ENCODE assay signal across 4 fruit fly cellular contexts in genomic region chr3R:31250426-31251034, dm6.
TF ChIP-seq lines count a peak whose summit lies in the region.

No protein-coding gene starts in this region.

- no peak for TF ChIP-seq CTCF in whole organism, embryonic (GFP tag; optimal IDR thresholded peaks at IDR 0.05; lab: Kevin White, UChicago)

TF ChIP-seq in whole organism, adult, 20 proteins besides CTCF, POLR2A, EP300 and RAD21:
- peak; percentile 79 for TF ChIP-seq CG7101 (tag; optimal IDR thresholded peaks at IDR 0.05; lab: Kevin White, UChicago)
- TF ChIP-seq tj (GFP tag; optimal IDR thresholded peaks at IDR 0.05; lab: Kevin White, UChicago), result peak; percentile 38
- peak; percentile 23 for TF ChIP-seq Hr96 (GFP tag; optimal IDR thresholded peaks at IDR 0.05; lab: Kevin White, UChicago)
- TF ChIP-seq kay (GFP tag; lab: Kevin White, UChicago; ENCODE audit: borderline replicate concordance), result no peak
- peak; percentile 69 for TF ChIP-seq CG12768 (GFP tag; optimal IDR thresholded peaks at IDR 0.05; lab: Kevin White, UChicago)
- TF ChIP-seq CG14711 (tag; optimal IDR thresholded peaks at IDR 0.05; lab: Kevin White, UChicago), result peak; percentile 68
- peak; percentile 45 for TF ChIP-seq CG7045 (GFP tag; optimal IDR thresholded peaks at IDR 0.05; lab: Kevin White, UChicago)
- peak; percentile 26 for TF ChIP-seq pad (GFP tag; optimal IDR thresholded peaks at IDR 0.05; lab: Kevin White, UChicago)
- peak; percentile 67 for TF ChIP-seq CG5204 (GFP tag; optimal IDR thresholded peaks at IDR 0.05; lab: Kevin White, UChicago)
- peak; percentile 84 for TF ChIP-seq CG33017 (tag; optimal IDR thresholded peaks at IDR 0.05; lab: Kevin White, UChicago)
- TF ChIP-seq Crg-1 (GFP tag; optimal IDR thresholded peaks at IDR 0.05; lab: Kevin White, UChicago), result no peak
- TF ChIP-seq cnc (optimal IDR thresholded peaks at IDR 0.05; lab: Kevin White, UChicago), result no peak
- TF ChIP-seq CG1620 (GFP tag; optimal IDR thresholded peaks at IDR 0.05; lab: Kevin White, UChicago), result no peak
- peak; percentile 70 for TF ChIP-seq CG11617 (GFP tag; optimal IDR thresholded peaks at IDR 0.05; lab: Kevin White, UChicago)
- TF ChIP-seq ovo (GFP tag; optimal IDR thresholded peaks at IDR 0.05; lab: Kevin White, UChicago), result no peak
- TF ChIP-seq cic (GFP tag; optimal IDR thresholded peaks at IDR 0.05; lab: Kevin White, UChicago), result peak; percentile 19
- no peak for TF ChIP-seq toe (GFP tag; optimal IDR thresholded peaks at IDR 0.05; lab: Kevin White, UChicago)
- TF ChIP-seq Mnt (GFP tag; optimal IDR thresholded peaks at IDR 0.05; lab: Kevin White, UChicago), result peak; percentile 27
- TF ChIP-seq bab1 (GFP tag; optimal IDR thresholded peaks at IDR 0.05; lab: Kevin White, UChicago), result no peak
- no peak for TF ChIP-seq Clk (GFP tag; optimal IDR thresholded peaks at IDR 0.05; lab: Kevin White, UChicago)
TF ChIP-seq in whole organism, adult: peak in this region for 12.

TF ChIP-seq in whole organism, embryonic, 481 proteins besides CTCF, POLR2A, EP300 and RAD21:
- TF ChIP-seq mld (GFP tag; IDR thresholded peaks at IDR 0.05; lab: Robert Waterston, UW; ENCODE audit: partially characterized antibody), result no peak
- TF ChIP-seq gro (GFP tag; optimal IDR thresholded peaks at IDR 0.05; lab: Kevin White, UChicago), result peak; percentile 15
- TF ChIP-seq Opbp (GFP tag; IDR thresholded peaks at IDR 0.05; lab: Robert Waterston, UW; ENCODE audit: partially characterized antibody), result no peak
- peak; percentile 38 for TF ChIP-seq exex (tag; optimal IDR thresholded peaks at IDR 0.05; lab: Kevin White, UChicago)
- peak in 1 of 2 experiments; percentile 68 for TF ChIP-seq Pdp1 (GFP tag; optimal IDR thresholded peaks at IDR 0.05; lab: Kevin White, UChicago)
- peak; percentile 12 for TF ChIP-seq CG2120 (GFP tag; optimal IDR thresholded peaks at IDR 0.05; lab: Kevin White, UChicago)
- TF ChIP-seq CG6654 (GFP tag; optimal IDR thresholded peaks at IDR 0.05; lab: Kevin White, UChicago), result peak; percentile 88
- 0 out of 2 replicates have a peak, but pooled peaks have one; percentile 8 for TF ChIP-seq gsb (GFP tag; IDR thresholded peaks at IDR 0.05; lab: Robert Waterston, UW)
- peak in 1 of 2 experiments; percentile 64 for TF ChIP-seq crp (GFP tag; optimal IDR thresholded peaks at IDR 0.05; lab: Kevin White, UChicago)
- TF ChIP-seq sug (tag; optimal IDR thresholded peaks at IDR 0.05; lab: Kevin White, UChicago), result peak; percentile 30
- TF ChIP-seq odd (GFP tag; optimal IDR thresholded peaks at IDR 0.05; lab: Kevin White, UChicago), result no peak
- TF ChIP-seq stwl (tag; optimal IDR thresholded peaks at IDR 0.05; lab: Kevin White, UChicago), result no peak
- peak; percentile 3 for TF ChIP-seq HmgZ (tag; optimal IDR thresholded peaks at IDR 0.05; lab: Kevin White, UChicago)
- no peak for TF ChIP-seq CG2889 (GFP tag; IDR thresholded peaks at IDR 0.05; lab: Robert Waterston, UW)
- no peak for TF ChIP-seq CG34376 (GFP tag; optimal IDR thresholded peaks at IDR 0.05; lab: Kevin White, UChicago)
- TF ChIP-seq chinmo (GFP tag; IDR thresholded peaks at IDR 0.05; lab: Robert Waterston, UW; ENCODE audit: partially characterized antibody), result 0 out of 4 replicates have a peak, but pooled peaks have one; percentile 37
- peak; percentile 74 for TF ChIP-seq CG7372 (GFP tag; IDR thresholded peaks at IDR 0.05; lab: Robert Waterston, UW)
- no peak for TF ChIP-seq Deaf1 (tag; optimal IDR thresholded peaks at IDR 0.05; lab: Kevin White, UChicago)
- peak; percentile 19 for TF ChIP-seq mirr (GFP tag; optimal IDR thresholded peaks at IDR 0.05; lab: Kevin White, UChicago)
- TF ChIP-seq tin (GFP tag; optimal IDR thresholded peaks at IDR 0.05; lab: Kevin White, UChicago), result no peak
TF ChIP-seq in whole organism, embryonic: peak in this region for 12.

TF ChIP-seq in whole organism, prepupa, 60 proteins besides CTCF, POLR2A, EP300 and RAD21:
- TF ChIP-seq Eip78C (GFP tag; lab: Kevin White, UChicago), result peak; percentile 63
- TF ChIP-seq Hr39 (GFP tag; optimal IDR thresholded peaks at IDR 0.05; lab: Kevin White, UChicago), result no peak
- peak; percentile 11 for TF ChIP-seq CG10631 (GFP tag; optimal IDR thresholded peaks at IDR 0.05; lab: Kevin White, UChicago)
- TF ChIP-seq vri (GFP tag; optimal IDR thresholded peaks at IDR 0.05; lab: Kevin White, UChicago), result peak; percentile 42
- peak; percentile 39 for TF ChIP-seq CG32006 (GFP tag; optimal IDR thresholded peaks at IDR 0.05; lab: Kevin White, UChicago)
- no peak for TF ChIP-seq ss (GFP tag; optimal IDR thresholded peaks at IDR 0.05; lab: Kevin White, UChicago)
- TF ChIP-seq CG6276 (GFP tag; optimal IDR thresholded peaks at IDR 0.05; lab: Kevin White, UChicago), result no peak
- peak; percentile 49 for TF ChIP-seq Hr4 (GFP tag; optimal IDR thresholded peaks at IDR 0.05; lab: Kevin White, UChicago)
- TF ChIP-seq eg (GFP tag; IDR thresholded peaks at IDR 0.05; lab: Robert Waterston, UW), result peak; percentile 58
- TF ChIP-seq OdsH (GFP tag; optimal IDR thresholded peaks at IDR 0.05; lab: Kevin White, UChicago), result peak; percentile 32
- TF ChIP-seq CG1621 (tag; optimal IDR thresholded peaks at IDR 0.05; lab: Kevin White, UChicago), result peak; percentile 8
- TF ChIP-seq CG3032 (tag; optimal IDR thresholded peaks at IDR 0.05; lab: Kevin White, UChicago), result no peak
- TF ChIP-seq CG8119 (GFP tag; IDR thresholded peaks at IDR 0.05; lab: Robert Waterston, UW), result peak; percentile 51; the same call in 1 of the 3 replicates
- TF ChIP-seq CG6163 (GFP tag; IDR thresholded peaks at IDR 0.05; lab: Robert Waterston, UW), result peak; percentile 16; the same call in 1 of the 3 replicates
- peak; percentile 14 for TF ChIP-seq CG8632 (GFP tag; optimal IDR thresholded peaks at IDR 0.05; lab: Kevin White, UChicago)
- TF ChIP-seq CG8319 (GFP tag; optimal IDR thresholded peaks at IDR 0.05; lab: Kevin White, UChicago), result no peak
- TF ChIP-seq Sox102F (GFP tag; optimal IDR thresholded peaks at IDR 0.05; lab: Kevin White, UChicago), result no peak
- peak; percentile 33 for TF ChIP-seq pdm3 (GFP tag; optimal IDR thresholded peaks at IDR 0.05; lab: Kevin White, UChicago)
- no peak for TF ChIP-seq CG7368 (GFP tag; optimal IDR thresholded peaks at IDR 0.05; lab: Kevin White, UChicago)

TF ChIP-seq in whole organism, pupa, 21 proteins besides CTCF, POLR2A, EP300 and RAD21:
- TF ChIP-seq CG32121 (GFP tag; IDR thresholded peaks at IDR 0.05; lab: Robert Waterston, UW) (peak; percentile 21; the same call in 1 of the 2 replicates), CG34367 (tag; optimal IDR thresholded peaks at IDR 0.05; lab: Kevin White, UChicago) (peak; percentile 3), EcR (GFP tag; optimal IDR thresholded peaks at IDR 0.05; lab: Kevin White, UChicago) (peak; percentile 32), Pif1A (GFP tag; optimal IDR thresholded peaks at IDR 0.05; lab: Kevin White, UChicago) (peak; percentile 0), CG8159 (tag; optimal IDR thresholded peaks at IDR 0.05; lab: Kevin White, UChicago) (no peak), CG4496 (GFP tag; IDR thresholded peaks at IDR 0.05; lab: Robert Waterston, UW) (no peak)
TF ChIP-seq in whole organism, pupa: peak in this region for 4.
